Fruit fly (Drosophila melanogaster) whole organism, embryonic: ENCODE data around the gene CG45076.

ENCODE experiments used
- Aef1 ChIP-seq: fragments of 200-800 bp; sonication (Bioruptor generic); IDR thresholded peaks from 3 replicates; pipeline ENCODE4 v1.3.6; 2022; ENCODE audit warnings: missing biosample characterization, missing genetic modification characterization
- Atf6 ChIP-seq: fragments of 200-800 bp; sonication (Bioruptor generic); IDR thresholded peaks from 2 replicates; pipeline ENCODE4 v1.3.6; 2022; ENCODE audit warnings: missing biosample characterization, missing genetic modification characterization
- CG10321 ChIP-seq: fragments of 200-800 bp; sonication (Bioruptor generic); IDR thresholded peaks from 2 replicates; pipeline ENCODE4 v1.3.6; 2022; ENCODE audit warnings: missing biosample characterization, missing genetic modification characterization
- CG10366 ChIP-seq: fragments of 200-800 bp; sonication (Bioruptor generic); IDR thresholded peaks from 2 replicates; pipeline ENCODE4 v1.3.6; 2022; ENCODE audit warnings: missing biosample characterization, missing genetic modification characterization
- CG10565 ChIP-seq: fragments of 200-800 bp; sonication (Bioruptor generic); optimal IDR thresholded peaks from 3 replicates; lab custom pipeline; 2016; ENCODE audit warnings: missing biosample characterization, mild to moderate bottlenecking, missing genetic modification characterization
- CG10979 ChIP-seq: fragments of 200-800 bp; sonication (Bioruptor generic); optimal IDR thresholded peaks from 2 replicates; lab custom pipeline; 2018; ENCODE audit warnings: missing biosample characterization, mild to moderate bottlenecking, missing genetic modification characterization, moderate library complexity
- CG11456 ChIP-seq: fragments of 200-800 bp; sonication (Bioruptor generic); IDR thresholded peaks from 3 replicates; pipeline ENCODE4 v1.3.6; 2022; ENCODE audit warnings: missing biosample characterization, missing genetic modification characterization
- CG11695 ChIP-seq: fragments of 200-800 bp; sonication (Bioruptor generic); IDR thresholded peaks from 3 replicates; pipeline ENCODE4 v1.3.6; 2022; ENCODE audit warnings: missing biosample characterization, missing genetic modification characterization
- CG12391 ChIP-seq: fragments of 200-800 bp; sonication (Bioruptor generic); optimal IDR thresholded peaks from 3 replicates; lab custom pipeline; 2018; ENCODE audit warnings: missing biosample characterization, mild to moderate bottlenecking, missing genetic modification characterization, moderate library complexity
- CG14441 ChIP-seq: fragments of 200-800 bp; sonication (Bioruptor generic); IDR thresholded peaks from 2 replicates; pipeline ENCODE4 v1.3.6; 2022; ENCODE audit warnings: missing biosample characterization, missing genetic modification characterization
- CG1647 ChIP-seq: fragments of 200-800 bp; sonication (Bioruptor generic); optimal IDR thresholded peaks from 3 replicates; lab custom pipeline; 2016; ENCODE audit warnings: missing biosample characterization, missing genetic modification characterization
- CG17328 ChIP-seq: fragments of 200-800 bp; sonication (Bioruptor generic); IDR thresholded peaks from 2 replicates; pipeline ENCODE4 v1.3.6; 2022; ENCODE audit warnings: missing biosample characterization, missing genetic modification characterization
- CG17361 ChIP-seq: fragments of 200-800 bp; sonication (Bioruptor generic); IDR thresholded peaks from 3 replicates; pipeline ENCODE4 v1.3.6; 2022; ENCODE audit warnings: missing biosample characterization, missing genetic modification characterization
- CG17802 ChIP-seq: fragments of 200-800 bp; sonication (Bioruptor generic); optimal IDR thresholded peaks from 2 replicates; lab custom pipeline; 2018; ENCODE audit warnings: missing biosample characterization, mild to moderate bottlenecking, missing genetic modification characterization, moderate library complexity
- CG17912 ChIP-seq: fragments of 200-800 bp; sonication (Bioruptor generic); optimal IDR thresholded peaks from 2 replicates; lab custom pipeline; 2018; ENCODE audit warnings: missing biosample characterization, mild to moderate bottlenecking, missing genetic modification characterization
- CG18619 ChIP-seq: fragments of 200-800 bp; sonication (Bioruptor generic); optimal IDR thresholded peaks from 3 replicates; lab custom pipeline; 2017; ENCODE audit warnings: missing biosample characterization, mild to moderate bottlenecking, missing genetic modification characterization
- CG2678 ChIP-seq: fragments of 200-800 bp; sonication (Bioruptor generic); optimal IDR thresholded peaks from 3 replicates; lab custom pipeline; 2019; ENCODE audit warnings: missing biosample characterization, mild to moderate bottlenecking, missing genetic modification characterization, moderate library complexity
- CG2712 ChIP-seq: fragments of 200-800 bp; optimal IDR thresholded peaks from 3 replicates; lab custom pipeline; 2019; ENCODE audit warnings: missing biosample characterization, mild to moderate bottlenecking, missing genetic modification characterization, moderate library complexity
- CG2875 ChIP-seq: fragments of 200-800 bp; sonication (Bioruptor generic); optimal IDR thresholded peaks from 2 replicates; lab custom pipeline; 2017; ENCODE audit warnings: missing biosample characterization, mild to moderate bottlenecking, missing genetic modification characterization, missing genetic modification reagents
- CG30431 ChIP-seq: fragments of 200-800 bp; sonication (Bioruptor generic); optimal IDR thresholded peaks from 2 replicates; lab custom pipeline; 2017; ENCODE audit warnings: missing biosample characterization, missing genetic modification characterization
- CG4404 ChIP-seq: fragments of 200-800 bp; sonication (Bioruptor generic); IDR thresholded peaks from 2 replicates; pipeline ENCODE4 v1.3.6; 2022; ENCODE audit warnings: missing biosample characterization, missing genetic modification characterization
- CG6854 ChIP-seq: fragments of 200-800 bp; sonication (Bioruptor generic); optimal IDR thresholded peaks from 3 replicates; lab custom pipeline; 2017; ENCODE audit warnings: missing biosample characterization, mild to moderate bottlenecking, missing genetic modification characterization
- CG7271 ChIP-seq: fragments of 200-800 bp; sonication (Bioruptor generic); optimal IDR thresholded peaks from 2 replicates; lab custom pipeline; 2018; ENCODE audit warnings: missing biosample characterization, mild to moderate bottlenecking, missing genetic modification characterization, moderate library complexity
- CG7556 ChIP-seq: fragments of 200-800 bp; sonication (Bioruptor generic); optimal IDR thresholded peaks from 2 replicates; lab custom pipeline; 2017; ENCODE audit warnings: missing biosample characterization, mild to moderate bottlenecking, missing genetic modification characterization
- CG7987 ChIP-seq: fragments of 200-800 bp; sonication (Bioruptor generic); optimal IDR thresholded peaks from 2 replicates; lab custom pipeline; 2018; ENCODE audit warnings: missing biosample characterization, mild to moderate bottlenecking, missing genetic modification characterization, moderate library complexity
- CG8478 ChIP-seq: fragments of >200 bp; optimal IDR thresholded peaks from 2 replicates; lab custom pipeline; 2018
- CG9215 ChIP-seq: fragments of 200-800 bp; sonication (Bioruptor generic); IDR thresholded peaks from 2 replicates; pipeline ENCODE4 v1.3.6; 2022; ENCODE audit warnings: missing biosample characterization, missing genetic modification characterization
- Dad ChIP-seq: fragments of 200-800 bp; sonication (Bioruptor generic); optimal IDR thresholded peaks from 3 replicates; lab custom pipeline; 2016; ENCODE audit warnings: missing biosample characterization, missing genetic modification characterization
- Doc2 ChIP-seq: fragments of 200-800 bp; sonication (Bioruptor generic); IDR thresholded peaks from 2 replicates; pipeline ENCODE4 v1.3.6; 2022; ENCODE audit warnings: missing biosample characterization, missing genetic modification characterization
- Elba2 ChIP-seq: fragments of 200-800 bp; sonication (Bioruptor generic); optimal IDR thresholded peaks from 3 replicates; lab custom pipeline; 2016; ENCODE audit warnings: missing biosample characterization, missing genetic modification characterization
- Hr78 ChIP-seq, 2 experiments: fragments of 200-800 bp in 1 of 2; fragments of >200 bp in 1 of 2; sonication (Bioruptor generic) in 1 of 2; optimal IDR thresholded peaks; 2 replicates each; lab custom pipeline; 2017 to 2019; ENCODE audit warnings: missing biosample characterization in 2 of 2, missing genetic modification characterization in 2 of 2, mild to moderate bottlenecking in 1 of 2, moderate library complexity in 1 of 2
- Pdp1 ChIP-seq, 2 experiments: fragments of 200-800 bp; sonication (Bioruptor generic); optimal IDR thresholded peaks; 3 replicates each; lab custom pipeline; 2016; ENCODE audit warnings: missing biosample characterization in 2 of 2, missing genetic modification characterization in 2 of 2, mild to moderate bottlenecking in 1 of 2, moderate library complexity in 1 of 2
- Ptx1 ChIP-seq: fragments of 200-800 bp; sonication (Bioruptor generic); IDR thresholded peaks from 2 replicates; pipeline ENCODE4 v1.3.6; 2022; ENCODE audit warnings: missing biosample characterization, missing genetic modification characterization
- Sox100B ChIP-seq: fragments of 200-800 bp; sonication (Bioruptor generic); optimal IDR thresholded peaks from 3 replicates; lab custom pipeline; 2018; ENCODE audit warnings: missing biosample characterization, mild to moderate bottlenecking, missing genetic modification characterization
- Xrp1 ChIP-seq: fragments of 200-800 bp; sonication (Bioruptor generic); IDR thresholded peaks from 2 replicates; pipeline ENCODE4 v1.3.6; 2022; ENCODE audit warnings: missing biosample characterization, missing genetic modification characterization
- al ChIP-seq: fragments of 200-800 bp; sonication (Bioruptor generic); IDR thresholded peaks from 2 replicates; pipeline ENCODE4 v1.3.6; 2022; ENCODE audit warnings: missing biosample characterization, missing genetic modification characterization
- bigmax ChIP-seq: fragments of 200-800 bp; sonication (Bioruptor generic); optimal IDR thresholded peaks from 2 replicates; lab custom pipeline; 2018; ENCODE audit warnings: missing biosample characterization, mild to moderate bottlenecking, missing genetic modification characterization
- cad ChIP-seq: fragments of >200 bp; optimal IDR thresholded peaks from 2 replicates; lab custom pipeline; 2017; ENCODE audit warnings: missing biosample characterization, missing genetic modification characterization
- crc ChIP-seq: fragments of 200-800 bp; sonication (Bioruptor generic); optimal IDR thresholded peaks from 2 replicates; lab custom pipeline; 2016; ENCODE audit warnings: missing biosample characterization, missing genetic modification characterization
- dati ChIP-seq: fragments of 200-800 bp; sonication (Bioruptor generic); IDR thresholded peaks from 2 replicates; pipeline ENCODE4 v1.3.6; 2022; ENCODE audit warnings: missing biosample characterization, missing genetic modification characterization
- grau ChIP-seq: fragments of 200-800 bp; optimal IDR thresholded peaks from 3 replicates; lab custom pipeline; 2019; ENCODE audit warnings: missing biosample characterization, mild to moderate bottlenecking, missing genetic modification characterization, moderate library complexity
- gro ChIP-seq: fragments of 200-800 bp; sonication (Bioruptor generic); optimal IDR thresholded peaks from 2 replicates; lab custom pipeline; 2016; ENCODE audit warnings: missing biosample characterization, missing genetic modification characterization
- gsb ChIP-seq: fragments of 200-800 bp; sonication (Bioruptor generic); IDR thresholded peaks from 2 replicates; pipeline ENCODE4 v1.3.6; 2022; ENCODE audit warnings: missing biosample characterization, missing genetic modification characterization
- jumu ChIP-seq: fragments of 200-800 bp; sonication (Bioruptor generic); optimal IDR thresholded peaks from 3 replicates; lab custom pipeline; 2016; ENCODE audit warnings: missing biosample characterization, missing genetic modification characterization
- mirr ChIP-seq: fragments of 200-800 bp; sonication (Bioruptor generic); optimal IDR thresholded peaks from 3 replicates; lab custom pipeline; 2018; ENCODE audit warnings: missing biosample characterization, mild to moderate bottlenecking, missing genetic modification characterization
- oc ChIP-seq: fragments of 200-800 bp; sonication (Bioruptor generic); optimal IDR thresholded peaks from 2 replicates; lab custom pipeline; 2018; ENCODE audit warnings: missing biosample characterization, mild to moderate bottlenecking, missing genetic modification characterization, moderate library complexity
- psq ChIP-seq: fragments of 200-800 bp; sonication (Bioruptor generic); optimal IDR thresholded peaks from 2 replicates; lab custom pipeline; 2017; ENCODE audit warnings: missing biosample characterization, missing genetic modification characterization
- repo ChIP-seq: fragments of 200-800 bp; sonication (Bioruptor generic); optimal IDR thresholded peaks from 2 replicates; lab custom pipeline; 2016; ENCODE audit warnings: missing biosample characterization, missing genetic modification characterization
- run ChIP-seq: fragments of 200-800 bp; sonication (Bioruptor generic); optimal IDR thresholded peaks from 3 replicates; lab custom pipeline; 2018; ENCODE audit warnings: missing biosample characterization, mild to moderate bottlenecking, missing genetic modification characterization
- sna ChIP-seq: fragments of 200-800 bp; sonication (Bioruptor generic); IDR thresholded peaks from 2 replicates; pipeline ENCODE4 v1.3.6; 2022; ENCODE audit warnings: missing biosample characterization, missing genetic modification characterization; ENCODE audit not compliant: partially characterized antibody
- sr ChIP-seq: fragments of 200-800 bp; sonication (Bioruptor generic); IDR thresholded peaks from 3 replicates; pipeline ENCODE4 v1.3.6; 2022; ENCODE audit warnings: missing biosample characterization, missing genetic modification characterization
- sug ChIP-seq: fragments of 200-800 bp; optimal IDR thresholded peaks from 2 replicates; lab custom pipeline; 2019; ENCODE audit warnings: missing biosample characterization, mild to moderate bottlenecking, missing genetic modification characterization, moderate library complexity
- ttk ChIP-seq: fragments of 200-800 bp; sonication (Bioruptor generic); IDR thresholded peaks from 2 replicates; pipeline ENCODE4 v2.1.2; 2022; ENCODE audit warnings: missing biosample characterization, missing genetic modification characterization

CG45076 gene

DNA sequence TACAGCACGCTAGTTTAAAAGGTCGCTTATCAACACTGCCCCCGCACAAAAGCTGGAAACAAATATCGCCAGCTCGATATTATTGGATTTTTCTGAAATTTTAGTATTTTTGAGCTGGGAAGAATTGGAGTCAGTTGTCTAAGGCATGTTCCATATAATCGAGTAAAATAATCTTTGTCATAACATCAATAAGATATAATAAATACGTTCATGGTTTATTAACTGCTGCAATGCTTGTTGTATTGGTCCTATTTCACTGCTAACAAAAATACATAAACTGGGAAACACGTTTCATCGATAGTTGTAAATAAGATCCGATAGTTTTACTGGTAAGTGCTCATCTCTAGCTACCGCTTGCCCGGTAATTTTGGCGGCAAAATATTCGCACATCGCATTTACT is 11.0 kb upstream of the CG45076 start, which contains the start of the genes Art1 and Mcm5 (continued):
- 0 out of 3 replicates have a peak, but pooled peaks have one; percentile 18 for TF ChIP-seq Aef1 (GFP tag; lab: Robert Waterston, UW)
- TF ChIP-seq Atf6 = no peak
- peak; percentile 53 for TF ChIP-seq jumu
- TF ChIP-seq CG7556 (GFP tag; lab: Kevin White, UChicago) = no peak
- TF ChIP-seq al (GFP tag; lab: Robert Waterston, UW) = 0 out of 2 replicates have a peak, but pooled peaks have one; percentile 31
- TF ChIP-seq CG6854 (GFP tag; lab: Kevin White, UChicago) = no peak
- no peak for TF ChIP-seq Hr78 (GFP tag; optimal IDR thresholded peaks at IDR 0.05; lab: Kevin White, UChicago)
- TF ChIP-seq CG8478 (lab: Kevin White, UChicago) = no peak
- no peak for TF ChIP-seq ttk (GFP tag; lab: Robert Waterston, UW)
- TF ChIP-seq CG11456 (GFP tag; lab: Robert Waterston, UW) = no peak
- TF ChIP-seq CG17912 (GFP tag; lab: Kevin White, UChicago) = no peak
- no peak for TF ChIP-seq Xrp1
- no peak for TF ChIP-seq CG10366 (GFP tag; lab: Robert Waterston, UW)
- no peak for TF ChIP-seq psq (GFP tag; lab: Kevin White, UChicago)
- no peak for TF ChIP-seq bigmax (GFP tag; lab: Kevin White, UChicago)
- TF ChIP-seq gro = peak; percentile 64
- no peak for TF ChIP-seq sug (tag; lab: Kevin White, UChicago)
- no peak for TF ChIP-seq CG2678 (tag; lab: Kevin White, UChicago)
- no peak for TF ChIP-seq CG10321 (GFP tag; lab: Robert Waterston, UW)
- TF ChIP-seq grau (tag; lab: Kevin White, UChicago) = peak; percentile 48
- TF ChIP-seq CG18619 (GFP tag; lab: Kevin White, UChicago) = no peak
- peak; percentile 19 for TF ChIP-seq CG10979 (tag; lab: Kevin White, UChicago)
- peak; percentile 40 for TF ChIP-seq CG2712 (tag; lab: Kevin White, UChicago)
- no peak for TF ChIP-seq CG7987 (GFP tag; lab: Kevin White, UChicago)
- peak; percentile 43 for TF ChIP-seq CG17802
- TF ChIP-seq CG7271 (tag; lab: Kevin White, UChicago) = no peak
- TF ChIP-seq CG9215 (GFP tag; lab: Robert Waterston, UW) = peak; percentile 24; the same call in 1 of the 2 replicates
- no peak for TF ChIP-seq Ptx1
- no peak for TF ChIP-seq sr (GFP tag; lab: Robert Waterston, UW)
- no peak for TF ChIP-seq CG30431 (GFP tag; lab: Kevin White, UChicago)
- no peak for TF ChIP-seq CG2875 (GFP tag; lab: Kevin White, UChicago)
- no peak for TF ChIP-seq CG1647
- TF ChIP-seq CG12391 (tag; lab: Kevin White, UChicago) = peak; percentile 51
- peak; percentile 49 for TF ChIP-seq Dad (GFP tag; lab: Kevin White, UChicago)
- no peak for TF ChIP-seq dati (GFP tag; lab: Robert Waterston, UW)
- TF ChIP-seq crc (GFP tag; lab: Kevin White, UChicago) = no peak
- TF ChIP-seq Doc2 (GFP tag; lab: Robert Waterston, UW) = no peak
- no peak for TF ChIP-seq gsb (GFP tag; lab: Robert Waterston, UW)
- TF ChIP-seq CG4404 (GFP tag; lab: Robert Waterston, UW) = no peak; the same call in 1 of the 2 replicates
- no peak for TF ChIP-seq cad (GFP tag; lab: Kevin White, UChicago)
- TF ChIP-seq Elba2 (GFP tag; lab: Kevin White, UChicago) = no peak
- no peak for TF ChIP-seq CG17328
- TF ChIP-seq CG14441 (GFP tag; lab: Robert Waterston, UW) = no peak
- TF ChIP-seq CG10565 (GFP tag; lab: Kevin White, UChicago) = no peak
- TF ChIP-seq CG17361 (GFP tag; lab: Robert Waterston, UW) = no peak; the same call in 2 of the 3 replicates
- peak; percentile 97 for TF ChIP-seq sna (GFP tag; lab: Robert Waterston, UW)
- no peak for TF ChIP-seq run (tag; lab: Kevin White, UChicago)
- peak; percentile 8 for TF ChIP-seq Sox100B (GFP tag; lab: Kevin White, UChicago)
- no peak for TF ChIP-seq CG11695 (GFP tag; lab: Robert Waterston, UW)
- no peak for TF ChIP-seq oc (tag; lab: Kevin White, UChicago)
- no peak for TF ChIP-seq mirr (GFP tag; lab: Kevin White, UChicago)
- TF ChIP-seq repo (GFP tag; lab: Kevin White, UChicago) = no peak
- peak in 1 of 2 experiments; percentile 49 for TF ChIP-seq Pdp1 (GFP tag; optimal IDR thresholded peaks at IDR 0.05; lab: Kevin White, UChicago)
